Fruit fly (Drosophila melanogaster): ENCODE results near the gene CG1812.
A peak's percentile ranks its signal among the peaks of the same experiment; 100 is the strongest.

The CG1812 gene

DNA sequence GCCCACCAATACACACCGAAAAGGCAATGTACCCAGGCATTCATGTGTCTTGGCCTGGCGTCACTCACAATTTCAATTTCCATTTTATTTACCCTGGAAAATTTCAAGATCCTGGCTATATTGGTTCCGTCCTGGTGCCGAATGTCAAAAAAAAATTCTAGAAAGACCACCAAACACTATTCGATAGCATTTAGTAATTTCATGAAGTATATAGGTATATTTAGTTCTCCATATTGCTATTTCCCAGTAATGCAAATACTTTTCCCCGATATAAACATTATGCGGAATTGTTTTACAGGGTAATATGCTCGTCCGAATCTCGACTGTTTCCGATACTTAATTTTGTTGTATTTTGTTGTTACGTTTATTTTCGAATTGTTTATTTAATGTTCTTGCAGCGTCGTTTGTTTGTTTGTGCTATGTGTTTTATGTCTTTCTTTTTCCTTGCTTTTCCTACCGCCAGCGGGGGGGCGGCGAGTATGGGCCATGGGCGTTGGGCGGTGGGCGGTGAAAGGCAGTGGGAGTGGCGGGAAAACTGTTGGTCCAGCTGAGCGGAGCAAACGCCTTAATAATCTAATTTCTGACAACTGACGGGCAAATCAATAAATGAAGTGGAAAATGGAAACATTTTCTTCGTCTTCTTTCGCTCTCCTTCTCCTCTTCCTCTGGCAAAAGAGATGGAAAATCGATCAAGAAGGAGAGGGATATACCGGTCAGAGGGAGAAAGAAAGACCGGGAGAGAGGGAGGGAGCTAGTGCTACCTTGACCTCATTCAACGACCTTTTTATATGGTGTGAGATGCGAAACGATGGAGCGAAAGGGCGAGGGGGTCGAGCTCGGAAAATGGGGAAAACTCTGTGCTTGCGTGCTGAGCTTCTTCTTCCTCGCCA lies 15.3 kb upstream of the CG1812 start (continued):
- TF ChIP-seq Bdp1 (GFP tag; optimal IDR thresholded peaks at IDR 0.05): peak; percentile 43
- peak; percentile 36 for TF ChIP-seq Hmr (GFP tag; optimal IDR thresholded peaks at IDR 0.05)
- no peak for TF ChIP-seq CG12744 (GFP tag; optimal IDR thresholded peaks at IDR 0.05)
- peak; percentile 63 for TF ChIP-seq CG17359 (tag; optimal IDR thresholded peaks at IDR 0.05)
- peak in 1 of 2 experiments; percentile 86 for TF ChIP-seq eve (GFP tag; optimal IDR thresholded peaks at IDR 0.05)
- peak; percentile 2 for TF ChIP-seq gro (GFP tag; optimal IDR thresholded peaks at IDR 0.05)
- peak; percentile 2 for TF ChIP-seq salm (tag; optimal IDR thresholded peaks at IDR 0.05)
- TF ChIP-seq CG31441 (GFP tag; IDR thresholded peaks at IDR 0.05): peak; percentile 70
- TF ChIP-seq sc (optimal IDR thresholded peaks at IDR 0.05): no peak
- peak; percentile 31 for TF ChIP-seq sc (GFP tag; optimal IDR thresholded peaks at IDR 0.05)
- TF ChIP-seq D19B (GFP tag; optimal IDR thresholded peaks at IDR 0.05): peak; percentile 97
- TF ChIP-seq fd102C (GFP tag; optimal IDR thresholded peaks at IDR 0.05): no peak
- peak; percentile 50; the same call in 2 of the 4 replicates for TF ChIP-seq Gug (GFP tag; IDR thresholded peaks at IDR 0.05)
- TF ChIP-seq CG1529 (GFP tag; optimal IDR thresholded peaks at IDR 0.05): peak; percentile 43
- peak; percentile 67 for TF ChIP-seq CG7786 (GFP tag; optimal IDR thresholded peaks at IDR 0.05)
- TF ChIP-seq CG8359 (GFP tag; optimal IDR thresholded peaks at IDR 0.05; ENCODE audit: borderline replicate concordance): peak; percentile 6
- peak; percentile 36 for TF ChIP-seq CG1233 (GFP tag; optimal IDR thresholded peaks at IDR 0.05)
- TF ChIP-seq Asciz (GFP tag; optimal IDR thresholded peaks at IDR 0.05): peak; percentile 49
- no peak for TF ChIP-seq CG2199 (GFP tag; IDR thresholded peaks at IDR 0.05)
- peak; percentile 39 for TF ChIP-seq pum (GFP tag; optimal IDR thresholded peaks at IDR 0.05)
- peak; percentile 68 for TF ChIP-seq CG7839 (tag; optimal IDR thresholded peaks at IDR 0.05)
- TF ChIP-seq nmo (GFP tag; optimal IDR thresholded peaks at IDR 0.05): peak; percentile 72
- TF ChIP-seq danr (GFP tag; IDR thresholded peaks at IDR 0.05): 0 out of 2 replicates have a peak, but pooled peaks have one; percentile 19
- peak; percentile 52; the same call in 1 of the 2 replicates for TF ChIP-seq vvl (GFP tag; IDR thresholded peaks at IDR 0.05)
- TF ChIP-seq CG5245 (GFP tag; optimal IDR thresholded peaks at IDR 0.05): peak; percentile 39
- TF ChIP-seq Dip2 (GFP tag; IDR thresholded peaks at IDR 0.05): no peak
- peak; percentile 24 for TF ChIP-seq dm (GFP tag; optimal IDR thresholded peaks at IDR 0.05)
- TF ChIP-seq CG4820 (GFP tag; optimal IDR thresholded peaks at IDR 0.05): peak; percentile 49
- no peak for TF ChIP-seq bigmax (GFP tag; optimal IDR thresholded peaks at IDR 0.05)
- no peak for TF ChIP-seq Taf1 (GFP tag; IDR thresholded peaks at IDR 0.05)
- peak; percentile 48 for TF ChIP-seq Atf6 (GFP tag; IDR thresholded peaks at IDR 0.05)
- TF ChIP-seq fd96Cb (tag; optimal IDR thresholded peaks at IDR 0.05): peak; percentile 54
- no peak for TF ChIP-seq kni (GFP tag; optimal IDR thresholded peaks at IDR 0.05)
- peak; percentile 49 for TF ChIP-seq CG3281 (GFP tag; optimal IDR thresholded peaks at IDR 0.05)
- peak; percentile 58 for TF ChIP-seq cwo (GFP tag; optimal IDR thresholded peaks at IDR 0.05)
- TF ChIP-seq CG8281 (tag; optimal IDR thresholded peaks at IDR 0.05): peak; percentile 1
- TF ChIP-seq ap (GFP tag; IDR thresholded peaks at IDR 0.05): peak; percentile 45; the same call in 1 of the 2 replicates
- no peak; the same call in 1 of the 2 replicates for TF ChIP-seq Ravus (GFP tag; IDR thresholded peaks at IDR 0.05)
- no peak for TF ChIP-seq CG11247 (GFP tag; IDR thresholded peaks at IDR 0.05)
- TF ChIP-seq Sry-δ (GFP tag; optimal IDR thresholded peaks at IDR 0.05): peak; percentile 11
- TF ChIP-seq CG17385 (GFP tag; optimal IDR thresholded peaks at IDR 0.05): peak; percentile 30
- TF ChIP-seq Max (GFP tag; optimal IDR thresholded peaks at IDR 0.05): peak; percentile 43
- TF ChIP-seq ems (GFP tag; optimal IDR thresholded peaks at IDR 0.05): peak; percentile 56
- peak; percentile 59 to 67 for TF ChIP-seq dpn (GFP tag; optimal IDR thresholded peaks at IDR 0.05)
- TF ChIP-seq jing (GFP tag; optimal IDR thresholded peaks at IDR 0.05): peak; percentile 45
- TF ChIP-seq CG9609 (GFP tag; optimal IDR thresholded peaks at IDR 0.05): peak; percentile 46
- TF ChIP-seq cato (GFP tag; optimal IDR thresholded peaks at IDR 0.05; ENCODE audit: borderline replicate concordance): no peak
- peak; percentile 59 for TF ChIP-seq CG12391 (tag; optimal IDR thresholded peaks at IDR 0.05)
- 0 out of 2 replicates have a peak, but pooled peaks have one; percentile 35 for TF ChIP-seq CG7372 (GFP tag; IDR thresholded peaks at IDR 0.05)
